Worm (Caenorhabditis elegans) whole organism, young adult: ENCODE results near the gene cgp-1.

Experiments used
- B0261.1 ChIP-seq: sonication (generic microtip); optimal IDR thresholded peaks from 2 replicates; lab custom pipeline; 2016; ENCODE audit warnings: mild to moderate bottlenecking, missing genetic modification characterization, moderate library complexity, missing compliant biosample characterization
- B0336.3 ChIP-seq: fragments of 200-800 bp; sonication (Bioruptor generic); IDR thresholded peaks from 2 replicates; pipeline ENCODE4 v1.3.6; 2022; ENCODE audit warnings: missing genetic modification characterization, missing compliant biosample characterization
- D2030.7 ChIP-seq: fragments of 200-800 bp; sonication (Bioruptor generic); IDR thresholded peaks from 2 replicates; pipeline ENCODE4 v1.3.6; 2022; ENCODE audit warnings: missing genetic modification reagents, missing genetic modification characterization, missing compliant biosample characterization
- F10E7.11 ChIP-seq: sonication (generic microtip); optimal IDR thresholded peaks from 2 replicates; lab custom pipeline; 2017; ENCODE audit warnings: mild to moderate bottlenecking, missing genetic modification characterization, moderate library complexity, missing compliant biosample characterization
- F22D6.2 ChIP-seq: sonication (generic microtip); optimal IDR thresholded peaks from 2 replicates; lab custom pipeline; 2016; ENCODE audit warnings: mild to moderate bottlenecking, missing genetic modification characterization, missing compliant biosample characterization
- F37B4.10 ChIP-seq: fragments of 200-800 bp; sonication (Bioruptor generic); IDR thresholded peaks from 2 replicates; pipeline ENCODE4 v1.3.6; 2022; ENCODE audit warnings: missing genetic modification characterization, missing compliant biosample characterization
- F39B2.1 ChIP-seq: fragments of 200-800 bp; sonication (Bioruptor generic); IDR thresholded peaks from 2 replicates; pipeline ENCODE4 v1.3.6; 2022; ENCODE audit warnings: missing genetic modification reagents, missing genetic modification characterization, missing compliant biosample characterization
- F49E8.2 ChIP-seq: sonication (generic microtip); optimal IDR thresholded peaks from 3 replicates; lab custom pipeline; 2017; ENCODE audit warnings: missing genetic modification characterization, mild to moderate bottlenecking, missing compliant biosample characterization, antibody characterized with exemption, moderate library complexity; ENCODE audit not compliant: insufficient read depth
- T07F8.4 ChIP-seq: sonication (generic microtip); optimal IDR thresholded peaks from 2 replicates; lab custom pipeline; 2016; ENCODE audit warnings: mild to moderate bottlenecking, missing genetic modification characterization, moderate library complexity, missing compliant biosample characterization
- Y56A3A.18 ChIP-seq: fragments of 200-800 bp; sonication (Bioruptor generic); IDR thresholded peaks from 2 replicates; pipeline ENCODE4 v1.3.6; 2022; ENCODE audit warnings: missing genetic modification reagents, missing genetic modification characterization, missing compliant biosample characterization
- Y79H2A.3 ChIP-seq: fragments of 200-800 bp; sonication (Bioruptor generic); conservative IDR thresholded peaks from 2 replicates; pipeline ENCODE4 v1.3.6; 2022; ENCODE audit warnings: missing genetic modification reagents, missing genetic modification characterization, missing compliant biosample characterization
- akir-1 ChIP-seq: fragments of 200-800 bp; sonication (Bioruptor generic); optimal IDR thresholded peaks from 2 replicates; lab custom pipeline; 2018; ENCODE audit warnings: mild to moderate bottlenecking, missing genetic modification characterization, moderate library complexity, missing compliant biosample characterization
- ama-1 ChIP-seq, 3 experiments: fragments of 150-350 bp in 1 of 3; sonication (generic microtip) in 2 of 3; optimal IDR thresholded peaks; 2 replicates each; lab custom pipeline; 2014 to 2018; ENCODE audit warnings: missing biosample characterization in 2 of 3, missing genetic modification characterization in 2 of 3, missing genetic modification reagents in 2 of 3
- aptf-3 ChIP-seq: fragments of 200-800 bp; sonication (Bioruptor generic); IDR thresholded peaks from 2 replicates; pipeline ENCODE4 v1.3.6; 2022; ENCODE audit warnings: missing genetic modification characterization, missing compliant biosample characterization
- atf-7 ChIP-seq: sonication (generic microtip); optimal IDR thresholded peaks from 2 replicates; lab custom pipeline; 2017; ENCODE audit warnings: mild to moderate bottlenecking, missing genetic modification characterization, missing compliant biosample characterization
- attf-3 ChIP-seq: fragments of 200-800 bp; sonication (Bioruptor generic); conservative IDR thresholded peaks from 2 replicates; pipeline ENCODE4 v1.3.6; 2022; ENCODE audit warnings: missing genetic modification reagents, missing genetic modification characterization, missing compliant biosample characterization
- attf-6 ChIP-seq: fragments of 200-800 bp; sonication (Bioruptor generic); IDR thresholded peaks from 2 replicates; pipeline ENCODE4 v1.3.6; 2022; ENCODE audit warnings: missing genetic modification reagents, missing genetic modification characterization, missing compliant biosample characterization
- ccch-3 ChIP-seq: fragments of 200-800 bp; sonication (Bioruptor generic); optimal IDR thresholded peaks from 2 replicates; lab custom pipeline; 2018; ENCODE audit warnings: mild to moderate bottlenecking, missing genetic modification characterization, missing compliant biosample characterization
- ceh-100 ChIP-seq: fragments of 200-800 bp; sonication (Bioruptor generic); IDR thresholded peaks from 2 replicates; pipeline ENCODE4 v1.3.6; 2022; ENCODE audit warnings: missing genetic modification reagents, missing genetic modification characterization, missing compliant biosample characterization
- ceh-58 ChIP-seq: fragments of 200-800 bp; sonication (Bioruptor generic); IDR thresholded peaks from 2 replicates; pipeline ENCODE4 v1.3.6; 2022; ENCODE audit warnings: missing genetic modification characterization, missing compliant biosample characterization
- egl-44 ChIP-seq: fragments of 200-800 bp; sonication (Bioruptor generic); IDR thresholded peaks from 2 replicates; pipeline ENCODE4 v1.3.6; 2022; ENCODE audit warnings: missing genetic modification reagents, missing genetic modification characterization, missing compliant biosample characterization
- egrh-3 ChIP-seq: fragments of 200-800 bp; sonication (Bioruptor generic); IDR thresholded peaks from 2 replicates; pipeline ENCODE4 v1.3.6; 2022; ENCODE audit warnings: missing genetic modification reagents, missing genetic modification characterization, missing compliant biosample characterization
- ekl-4 ChIP-seq: fragments of 200-800 bp; sonication (Bioruptor generic); IDR thresholded peaks from 2 replicates; pipeline ENCODE4 v1.3.6; 2022; ENCODE audit warnings: missing genetic modification reagents, missing genetic modification characterization, missing compliant biosample characterization
- hmg-1.2 ChIP-seq: fragments of 200-800 bp; sonication (Bioruptor generic); IDR thresholded peaks from 2 replicates; pipeline ENCODE4 v1.3.6; 2022; ENCODE audit warnings: missing genetic modification reagents, missing genetic modification characterization, missing compliant biosample characterization
- hmg-20 ChIP-seq: fragments of 200-800 bp; sonication (Bioruptor generic); IDR thresholded peaks from 2 replicates; pipeline ENCODE4 v1.3.6; 2022; ENCODE audit warnings: missing genetic modification reagents, missing genetic modification characterization, missing compliant biosample characterization
- hsf-1 ChIP-seq: fragments of 200-800 bp; sonication (Bioruptor generic); IDR thresholded peaks from 2 replicates; pipeline ENCODE4 v1.3.6; 2022; ENCODE audit warnings: missing genetic modification reagents, missing genetic modification characterization, missing compliant biosample characterization
- let-607 ChIP-seq, 2 experiments: fragments of 200-800 bp in 1 of 2; sonication (Bioruptor generic) in 1 of 2; sonication (generic microtip) in 1 of 2; optimal IDR thresholded peaks; 2 replicates each; lab custom pipeline; 2016 to 2018; ENCODE audit warnings: mild to moderate bottlenecking in 2 of 2, missing compliant biosample characterization in 2 of 2, missing genetic modification characterization in 2 of 2, moderate library complexity in 2 of 2, missing genotype in 1 of 2
- lin-26 ChIP-seq: fragments of 200-800 bp; sonication (Bioruptor generic); IDR thresholded peaks from 2 replicates; pipeline ENCODE4 v1.3.6; 2022; ENCODE audit warnings: missing genetic modification reagents, missing genetic modification characterization, missing compliant biosample characterization
- lin-54 ChIP-seq: fragments of 200-800 bp; sonication (Bioruptor generic); optimal IDR thresholded peaks from 2 replicates; lab custom pipeline; 2018; ENCODE audit warnings: mild to moderate bottlenecking, missing genetic modification characterization, missing compliant biosample characterization
- madf-3 ChIP-seq: fragments of 200-800 bp; sonication (Bioruptor generic); IDR thresholded peaks from 2 replicates; pipeline ENCODE4 v1.3.6; 2022; ENCODE audit warnings: missing genetic modification reagents, missing genetic modification characterization, missing compliant biosample characterization
- mcd-1 ChIP-seq: fragments of 200-800 bp; sonication (Bioruptor generic); IDR thresholded peaks from 2 replicates; pipeline ENCODE4 v1.3.6; 2022; ENCODE audit warnings: missing genetic modification reagents, missing genetic modification characterization, missing compliant biosample characterization
- nhr-27 ChIP-seq: fragments of 200-800 bp; sonication (Bioruptor generic); optimal IDR thresholded peaks from 2 replicates; lab custom pipeline; 2018; ENCODE audit warnings: mild to moderate bottlenecking, missing genetic modification characterization, moderate library complexity, missing compliant biosample characterization
- nhr-90 ChIP-seq: sonication (generic microtip); optimal IDR thresholded peaks from 2 replicates; lab custom pipeline; 2016; ENCODE audit warnings: missing genotype, mild to moderate bottlenecking, missing genetic modification characterization, missing compliant biosample characterization
- pbrm-1 ChIP-seq: fragments of 200-800 bp; sonication (Bioruptor generic); IDR thresholded peaks from 2 replicates; pipeline ENCODE4 v1.3.6; 2022; ENCODE audit warnings: missing genetic modification reagents, missing genetic modification characterization, missing compliant biosample characterization
- rcor-1 ChIP-seq: fragments of 200-800 bp; sonication (Bioruptor generic); IDR thresholded peaks from 2 replicates; pipeline ENCODE4 v1.3.6; 2022; ENCODE audit warnings: missing genetic modification reagents, missing genetic modification characterization, missing compliant biosample characterization
- rec-8 ChIP-seq, 2 experiments: sonication (generic microtip); optimal IDR thresholded peaks; 2 replicates each; lab custom pipeline; 2016; ENCODE audit warnings: mild to moderate bottlenecking in 2 of 2, missing genetic modification characterization in 2 of 2, missing genetic modification reagents in 2 of 2, missing genotype in 2 of 2, missing biosample characterization in 1 of 2, missing compliant biosample characterization in 1 of 2, moderate library complexity in 1 of 2
- snpc-1.1 ChIP-seq: sonication (generic microtip); optimal IDR thresholded peaks from 2 replicates; lab custom pipeline; 2017; ENCODE audit warnings: missing genetic modification characterization, mild to moderate bottlenecking, missing compliant biosample characterization, antibody characterized with exemption, moderate library complexity, missing genotype, missing genetic modification reagents; ENCODE audit not compliant: insufficient read depth
- snpc-3.4 ChIP-seq: sonication (generic microtip); optimal IDR thresholded peaks from 2 replicates; lab custom pipeline; 2017; ENCODE audit warnings: missing genetic modification characterization, mild to moderate bottlenecking, missing compliant biosample characterization, antibody characterized with exemption, moderate library complexity, missing genotype, missing genetic modification reagents
- snpc-4 ChIP-seq, 5 experiments: fragments of 150-350 bp in 1 of 5; sonication (generic microtip) in 4 of 5; optimal IDR thresholded peaks; 2 replicates each; lab custom pipeline; 2014 to 2018; ENCODE audit warnings: missing genetic modification characterization in 5 of 5, missing biosample characterization in 3 of 5, antibody characterized with exemption in 2 of 5, mild to moderate bottlenecking in 2 of 5, missing compliant biosample characterization in 2 of 5, missing genotype in 2 of 5, moderate library complexity in 2 of 5, missing genetic modification reagents in 1 of 5
- tbp1 ChIP-seq: fragments of 200-800 bp; sonication (Bioruptor generic); optimal IDR thresholded peaks from 2 replicates; lab custom pipeline; 2018; ENCODE audit warnings: mild to moderate bottlenecking, missing genetic modification characterization, missing compliant biosample characterization
- tlf-1 ChIP-seq: fragments of 200-800 bp; sonication (Bioruptor generic); optimal IDR thresholded peaks from 2 replicates; lab custom pipeline; 2018; ENCODE audit warnings: mild to moderate bottlenecking, missing genetic modification characterization, missing compliant biosample characterization
- unc-130 ChIP-seq: sonication (generic microtip); optimal IDR thresholded peaks from 2 replicates; lab custom pipeline; 2016; ENCODE audit warnings: missing genetic modification reagents, missing genetic modification characterization, missing compliant biosample characterization
- zfh-2 ChIP-seq: fragments of 200-800 bp; sonication (Bioruptor generic); conservative IDR thresholded peaks from 2 replicates; pipeline ENCODE4 v1.3.6; 2022; ENCODE audit warnings: missing genetic modification reagents, missing genetic modification characterization, missing compliant biosample characterization
- zim-3 ChIP-seq: sonication (generic microtip); optimal IDR thresholded peaks from 2 replicates; lab custom pipeline; 2017; ENCODE audit warnings: mild to moderate bottlenecking, missing genetic modification characterization, moderate library complexity, missing compliant biosample characterization

The cgp-1 gene

DNA sequence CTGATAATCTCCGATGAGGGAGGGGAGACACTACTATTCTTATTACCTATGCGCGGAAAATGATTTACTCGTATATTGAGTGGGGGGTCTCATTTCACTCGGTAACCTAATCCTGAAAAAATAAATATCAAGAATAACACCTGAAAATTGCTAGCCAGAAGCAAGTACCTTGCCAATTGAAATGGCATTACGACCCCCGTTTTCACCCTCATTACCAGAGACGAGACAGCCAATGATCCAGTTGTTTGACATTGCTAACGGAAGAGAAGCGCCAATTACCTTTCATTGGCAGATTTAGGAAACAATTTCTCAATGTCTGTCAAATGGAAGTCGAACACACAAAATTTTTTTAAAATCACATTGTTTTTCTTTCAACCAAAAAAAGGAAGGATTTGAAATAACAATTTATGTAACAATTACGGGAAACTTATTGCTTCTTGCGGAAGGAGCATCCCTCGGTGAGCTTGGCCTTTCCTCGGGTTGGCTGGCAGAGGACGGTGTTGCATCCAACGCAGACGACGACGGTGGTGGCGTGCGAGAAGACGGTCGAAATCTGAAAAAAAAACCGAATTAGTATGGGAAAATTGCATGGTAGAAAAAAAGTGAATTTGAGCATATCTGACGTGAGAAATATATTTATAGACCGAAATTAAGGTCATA, 19.4 kb downstream of the cgp-1 start:
- peak; percentile 90 for TF ChIP-seq ekl-4
- TF ChIP-seq Y56A3A.18 (GFP tag; lab: Robert Waterston, UW): peak; percentile 79
- peak; percentile 70 for TF ChIP-seq pbrm-1
- 0 out of 2 replicates have a peak, but pooled peaks have one; percentile 22 for TF ChIP-seq attf-3 (GFP tag; lab: Robert Waterston, UW)
- 0 out of 2 replicates have a peak, but pooled peaks have one; percentile 6 for TF ChIP-seq hmg-20 (GFP tag; lab: Robert Waterston, UW)
- TF ChIP-seq B0336.3 (GFP tag; lab: Robert Waterston, UW): peak; percentile 95
- no peak for TF ChIP-seq akir-1 (GFP tag; lab: Kevin White, UChicago)
- TF ChIP-seq unc-130: peak; percentile 28
- no peak for TF ChIP-seq Y79H2A.3 (GFP tag; lab: Robert Waterston, UW)
- no peak for TF ChIP-seq F22D6.2
- peak; percentile 47; the same call in 1 of the 2 replicates for TF ChIP-seq madf-3
- TF ChIP-seq ceh-58 (GFP tag; lab: Robert Waterston, UW): 0 out of 2 replicates have a peak, but pooled peaks have one; percentile 71
- TF ChIP-seq D2030.7 (GFP tag; lab: Robert Waterston, UW): peak; percentile 27; the same call in 1 of the 2 replicates
- TF ChIP-seq T07F8.4 (tag; lab: Kevin White, UChicago): no peak
- no peak for TF ChIP-seq F37B4.10 (GFP tag; lab: Robert Waterston, UW)
- peak; percentile 44 for TF ChIP-seq hmg-1.2 (GFP tag; lab: Robert Waterston, UW)
- peak; percentile 66; the same call in 1 of the 2 replicates for TF ChIP-seq rcor-1 (GFP tag; lab: Robert Waterston, UW)
- TF ChIP-seq ccch-3 (GFP tag; lab: Kevin White, UChicago): no peak
- TF ChIP-seq hsf-1 (GFP tag; lab: Robert Waterston, UW): peak; percentile 80
- peak; percentile 0 for TF ChIP-seq F10E7.11 (tag; lab: Kevin White, UChicago)
- no peak for TF ChIP-seq atf-7 (tag; lab: Kevin White, UChicago)
- no peak for TF ChIP-seq B0261.1
- peak; percentile 69; the same call in 1 of the 2 replicates for TF ChIP-seq lin-26
- peak; percentile 41 for TF ChIP-seq tbp1 (GFP tag; lab: Kevin White, UChicago)
- peak; percentile 76 for TF ChIP-seq lin-54
- peak; percentile 74 for TF ChIP-seq F39B2.1
- TF ChIP-seq snpc-3.4: peak; percentile 19
- TF ChIP-seq ama-1 (optimal IDR thresholded peaks at IDR 0.05; lab: Kevin White, UChicago): no peak
- peak in 1 of 2 experiments; percentile 89 for TF ChIP-seq ama-1 (GFP tag; optimal IDR thresholded peaks at IDR 0.05; lab: Kevin White, UChicago)
- TF ChIP-seq F49E8.2: peak; percentile 91
- peak in 1 of 2 experiments; percentile 1 for TF ChIP-seq let-607 (tag; optimal IDR thresholded peaks at IDR 0.05; lab: Kevin White, UChicago)
- TF ChIP-seq rec-8 (tag; optimal IDR thresholded peaks at IDR 0.05; lab: Kevin White, UChicago): no peak
- peak; percentile 1 for TF ChIP-seq snpc-4 (GFP tag; optimal IDR thresholded peaks at IDR 0.05; lab: Kevin White, UChicago)
- no peak for TF ChIP-seq snpc-4 (tag; optimal IDR thresholded peaks at IDR 0.05; lab: Kevin White, UChicago)
- peak; percentile 41; the same call in 1 of the 2 replicates for TF ChIP-seq mcd-1 (GFP tag; lab: Robert Waterston, UW)
- no peak for TF ChIP-seq nhr-90 (tag; lab: Kevin White, UChicago)
- peak; percentile 52 for TF ChIP-seq zfh-2 (GFP tag; lab: Robert Waterston, UW)
- TF ChIP-seq egrh-3: no peak
- TF ChIP-seq snpc-1.1 (tag; lab: Kevin White, UChicago): peak; percentile 7
- peak; percentile 78; the same call in 1 of the 2 replicates for TF ChIP-seq attf-6
- peak; percentile 61 for TF ChIP-seq zim-3
- TF ChIP-seq ceh-100 (GFP tag; lab: Robert Waterston, UW): peak; percentile 46
- TF ChIP-seq aptf-3 (GFP tag; lab: Robert Waterston, UW): 0 out of 2 replicates have a peak, but pooled peaks have one; percentile 60
- TF ChIP-seq egl-44 (GFP tag; lab: Robert Waterston, UW): peak; percentile 51; the same call in 1 of the 2 replicates
- peak; percentile 12 for TF ChIP-seq tlf-1 (GFP tag; lab: Kevin White, UChicago)
- TF ChIP-seq nhr-27: peak; percentile 32
